Worm (Caenorhabditis elegans) whole organism, L1 larva: ENCODE measurements around the gene C10G8.3.

ENCODE experiments used
- Y116A8C.19 ChIP-seq: sonication (generic microtip); optimal IDR thresholded peaks from 2 replicates; lab custom pipeline; 2016; ENCODE audit warnings: missing compliant biosample characterization, missing genetic modification characterization, borderline replicate concordance
- ceh-88 ChIP-seq: fragments of 200-800 bp; sonication (Bioruptor generic); IDR thresholded peaks from 2 replicates; pipeline ENCODE4 v1.3.6; 2022; ENCODE audit warnings: missing genetic modification characterization, missing compliant biosample characterization
- ces-1 ChIP-seq: fragments of 150-350 bp; optimal IDR thresholded peaks from 2 replicates; lab custom pipeline; 2014; ENCODE audit warnings: missing biosample characterization, missing genetic modification reagents, missing genetic modification characterization
- fkh-8 ChIP-seq: sonication (generic microtip); optimal IDR thresholded peaks from 2 replicates; lab custom pipeline; 2016; ENCODE audit warnings: mild to moderate bottlenecking, missing genetic modification characterization, missing compliant biosample characterization
- fos-1 ChIP-seq: fragments of 150-350 bp; optimal IDR thresholded peaks from 2 replicates; lab custom pipeline; 2014; ENCODE audit warnings: missing biosample characterization, missing genetic modification characterization
- mdl-1 ChIP-seq, 2 experiments: fragments of 150-350 bp; optimal IDR thresholded peaks; 2 replicates each; lab custom pipeline; 2014 to 2017; ENCODE audit warnings: missing biosample characterization in 2 of 2, missing genetic modification characterization in 2 of 2, inconsistent platforms in 1 of 2
- nhr-12 ChIP-seq: sonication (generic microtip); optimal IDR thresholded peaks from 2 replicates; lab custom pipeline; 2017; ENCODE audit warnings: missing biosample characterization, missing genetic modification characterization
- nhr-237 ChIP-seq: fragments of 150-350 bp; optimal IDR thresholded peaks from 2 replicates; lab custom pipeline; 2014; ENCODE audit warnings: missing biosample characterization, missing genetic modification characterization
- snpc-4 ChIP-seq: fragments of 150-350 bp; optimal IDR thresholded peaks from 2 replicates; lab custom pipeline; 2014; ENCODE audit warnings: missing biosample characterization, missing genetic modification characterization
- sup-37 ChIP-seq: fragments of 200-800 bp; sonication (Bioruptor generic); optimal IDR thresholded peaks from 2 replicates; lab custom pipeline; 2018; ENCODE audit warnings: mild to moderate bottlenecking, missing genetic modification characterization, missing compliant biosample characterization
- zag-1 ChIP-seq: fragments of 150-350 bp; optimal IDR thresholded peaks from 2 replicates; lab custom pipeline; 2014; ENCODE audit warnings: missing biosample characterization, missing genetic modification characterization
- ztf-4 ChIP-seq: fragments of 150-350 bp; optimal IDR thresholded peaks from 2 replicates; lab custom pipeline; 2014; ENCODE audit warnings: missing biosample characterization, missing genetic modification characterization

- no peak for TF ChIP-seq sup-37 (GFP tag; lab: Kevin White, UChicago)
- no peak for TF ChIP-seq snpc-4 (tag; lab: Kevin White, UChicago)
- no peak for TF ChIP-seq Y116A8C.19 (tag; lab: Kevin White, UChicago)
- TF ChIP-seq ceh-88 (GFP tag; lab: Robert Waterston, UW) = no peak
- no peak for TF ChIP-seq nhr-12 (tag; lab: Kevin White, UChicago)
- TF ChIP-seq fos-1 (tag; lab: Kevin White, UChicago) = no peak
- no peak for TF ChIP-seq nhr-237 (tag; lab: Kevin White, UChicago)
- no peak for TF ChIP-seq ztf-4 (tag; lab: Kevin White, UChicago)
- TF ChIP-seq ces-1 (GFP tag; lab: Kevin White, UChicago) = no peak
- TF ChIP-seq zag-1 (tag; lab: Kevin White, UChicago) = no peak
- no peak for TF ChIP-seq mdl-1 (tag; optimal IDR thresholded peaks at IDR 0.05; lab: Kevin White, UChicago)
- no peak for TF ChIP-seq fkh-8 (tag; lab: Kevin White, UChicago)
These were observed 18.4 kb downstream of the C10G8.3 start, which contains the start of gene srg-26 for ce11 chrV:5330967-5331366.
